Fruit fly (Drosophila melanogaster): Measurements from ENCODE around the gene rdgA.
A peak's percentile ranks its signal among the peaks of the same experiment; 100 is the strongest.

Gene rdgA

dm6 chrX:9067754-9068477, 161.0 kb downstream of the rdgA start, which contains the start of gene CG15365 (continued):
- TF ChIP-seq HHEX (GFP tag; optimal IDR thresholded peaks at IDR 0.05), result no peak
- no peak for TF ChIP-seq lov (optimal IDR thresholded peaks at IDR 0.05)
- no peak for TF ChIP-seq lov (GFP tag; IDR thresholded peaks at IDR 0.05)
- TF ChIP-seq CG11504 (tag; optimal IDR thresholded peaks at IDR 0.05), result no peak
- no peak for TF ChIP-seq disco-r (GFP tag; optimal IDR thresholded peaks at IDR 0.05)
- TF ChIP-seq CrebB (tag; optimal IDR thresholded peaks at IDR 0.05), result no peak
- no peak for TF ChIP-seq pan (optimal IDR thresholded peaks at IDR 0.05)
- peak in 1 of 2 experiments; percentile 32 for TF ChIP-seq pan (GFP tag; optimal IDR thresholded peaks at IDR 0.05 in 1 of 2, IDR thresholded peaks at IDR 0.05 in 1 of 2)
- no peak for TF ChIP-seq CG3838 (GFP tag; optimal IDR thresholded peaks at IDR 0.05)
- TF ChIP-seq bcd (GFP tag; optimal IDR thresholded peaks at IDR 0.05), result no peak
- TF ChIP-seq CG15514 (GFP tag; optimal IDR thresholded peaks at IDR 0.05), result no peak
- no peak for TF ChIP-seq Bdp1 (GFP tag; optimal IDR thresholded peaks at IDR 0.05)
- TF ChIP-seq sd (tag; optimal IDR thresholded peaks at IDR 0.05), result no peak
- no peak for TF ChIP-seq CG30403 (GFP tag; optimal IDR thresholded peaks at IDR 0.05)
- TF ChIP-seq pho (GFP tag; optimal IDR thresholded peaks at IDR 0.05), result no peak
- no peak for TF ChIP-seq sens (GFP tag)
- no peak for TF ChIP-seq CG6854 (GFP tag; optimal IDR thresholded peaks at IDR 0.05)
- no peak for TF ChIP-seq slp2 (GFP tag; optimal IDR thresholded peaks at IDR 0.05)
- no peak for TF ChIP-seq Neu2 (GFP tag; optimal IDR thresholded peaks at IDR 0.05; ENCODE audit: borderline replicate concordance)
- TF ChIP-seq onecut (GFP tag; IDR thresholded peaks at IDR 0.05), result no peak
- TF ChIP-seq Opbp (GFP tag; IDR thresholded peaks at IDR 0.05; ENCODE audit: partially characterized antibody), result no peak
- no peak for TF ChIP-seq tll (GFP tag; optimal IDR thresholded peaks at IDR 0.05)
- TF ChIP-seq Doc2 (GFP tag; IDR thresholded peaks at IDR 0.05), result no peak
- TF ChIP-seq CG13775 (GFP tag; optimal IDR thresholded peaks at IDR 0.05), result no peak
- TF ChIP-seq D19A (tag; optimal IDR thresholded peaks at IDR 0.05), result no peak
- no peak for TF ChIP-seq hkb (optimal IDR thresholded peaks at IDR 0.05)
- TF ChIP-seq hkb (GFP tag; IDR thresholded peaks at IDR 0.05), result no peak
- no peak for TF ChIP-seq CG32767 (GFP tag; IDR thresholded peaks at IDR 0.05)
- no peak for TF ChIP-seq NK7.1 (GFP tag; optimal IDR thresholded peaks at IDR 0.05)
- TF ChIP-seq CG10462 (GFP tag; optimal IDR thresholded peaks at IDR 0.05), result no peak
- no peak for TF ChIP-seq unpg (GFP tag; optimal IDR thresholded peaks at IDR 0.05)
- TF ChIP-seq fd96Cb (tag; optimal IDR thresholded peaks at IDR 0.05), result no peak
- TF ChIP-seq CG17359 (tag; optimal IDR thresholded peaks at IDR 0.05), result peak; percentile 35
- no peak for TF ChIP-seq chn (GFP tag; optimal IDR thresholded peaks at IDR 0.05)
- no peak for TF ChIP-seq Dad (GFP tag; optimal IDR thresholded peaks at IDR 0.05)
- no peak for TF ChIP-seq cad (GFP tag; optimal IDR thresholded peaks at IDR 0.05)
- TF ChIP-seq sob (GFP tag; IDR thresholded peaks at IDR 0.05), result no peak
- peak; percentile 58 for TF ChIP-seq sqz (GFP tag; optimal IDR thresholded peaks at IDR 0.05)
- no peak for TF ChIP-seq br (optimal IDR thresholded peaks at IDR 0.05)
- no peak for TF ChIP-seq CG6272 (GFP tag; IDR thresholded peaks at IDR 0.05)
- no peak for TF ChIP-seq CG31441 (GFP tag; IDR thresholded peaks at IDR 0.05)

dm6 chrX:9068822-9069221, 162.0 kb downstream of the rdgA start:
- TF ChIP-seq CG11456 (GFP tag; IDR thresholded peaks at IDR 0.05), result 0 out of 3 replicates have a peak, but pooled peaks have one; percentile 39
- no peak for TF ChIP-seq pita (GFP tag; optimal IDR thresholded peaks at IDR 0.05)
- TF ChIP-seq bsh (GFP tag; optimal IDR thresholded peaks at IDR 0.05), result peak in 1 of 2 experiments; percentile 34
- TF ChIP-seq CG11504 (tag; optimal IDR thresholded peaks at IDR 0.05), result peak; percentile 12
- no peak for TF ChIP-seq Ets65A (GFP tag)
- no peak for TF ChIP-seq CG17361 (GFP tag; IDR thresholded peaks at IDR 0.05)
- no peak for TF ChIP-seq CG8478 (optimal IDR thresholded peaks at IDR 0.05)
- TF ChIP-seq CG6854 (GFP tag; optimal IDR thresholded peaks at IDR 0.05), result no peak
- peak; percentile 38; the same call in 1 of the 2 replicates for TF ChIP-seq CG32532 (GFP tag; IDR thresholded peaks at IDR 0.05)
- TF ChIP-seq CG16815 (GFP tag; optimal IDR thresholded peaks at IDR 0.05), result no peak
- peak; percentile 40; the same call in 1 of the 2 replicates for TF ChIP-seq NFAT (GFP tag; IDR thresholded peaks at IDR 0.05)
- 0 out of 2 replicates have a peak, but pooled peaks have one; percentile 15 for TF ChIP-seq CG17328 (GFP tag; IDR thresholded peaks at IDR 0.05)
- no peak for TF ChIP-seq CG2889 (GFP tag; IDR thresholded peaks at IDR 0.05)
- no peak for TF ChIP-seq disco-r (GFP tag; optimal IDR thresholded peaks at IDR 0.05)
- TF ChIP-seq Nf-YB (GFP tag; optimal IDR thresholded peaks at IDR 0.05), result no peak
- TF ChIP-seq CG14441 (GFP tag; IDR thresholded peaks at IDR 0.05), result 0 out of 2 replicates have a peak, but pooled peaks have one; percentile 26

Measured in whole organism, embryonic.